Fruit fly (Drosophila melanogaster) S2 (cell line): ENCODE measurements around the gene CG6695.

Experiments used
- CG8478 ChIP-seq: fragments of >200 bp; optimal IDR thresholded peaks from 2 replicates; lab custom pipeline; 2018
- CTCF ChIP-seq, 2 experiments: fragments of >200 bp; optimal IDR thresholded peaks; 2 replicates each; lab custom pipeline; 2018

DNA sequence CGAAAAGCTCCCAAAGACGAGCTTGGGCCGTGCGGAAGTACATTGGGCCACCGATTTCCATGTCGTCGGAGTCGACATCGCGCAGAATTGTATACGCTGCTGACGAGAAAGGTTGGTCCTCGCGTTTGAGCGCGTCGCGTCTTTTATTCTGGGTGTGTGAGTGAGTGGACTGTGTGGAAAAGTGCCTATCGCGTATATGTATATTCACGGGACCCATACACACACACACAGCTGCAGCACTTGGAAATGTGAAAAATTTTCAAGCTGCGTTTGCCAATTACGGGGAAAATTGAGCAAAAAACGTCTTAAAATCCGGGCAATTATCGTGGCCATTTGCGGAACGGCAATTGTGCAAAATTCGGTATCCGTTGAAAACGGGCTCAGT is 7.4 kb downstream of the CG6695 start, which contains the start of gene slo:
- TF ChIP-seq CTCF (optimal IDR thresholded peaks at IDR 0.05; lab: Kevin White, UChicago), result no peak
- no peak for TF ChIP-seq CG8478 (lab: Kevin White, UChicago)
